Fruit fly (Drosophila melanogaster) Kc167 (cell line): Measurements from ENCODE around the gene CG13008.

Experiments
- Myc ChIP-seq: fragments of >200 bp; optimal IDR thresholded peaks from 2 replicates; lab custom pipeline; 2017; ENCODE audit warnings: missing external identifiers
- Sin3A ChIP-seq: fragments of >200 bp; optimal IDR thresholded peaks from 2 replicates; lab custom pipeline; 2018; ENCODE audit warnings: missing external identifiers
- h ChIP-seq: fragments of >200 bp; optimal IDR thresholded peaks from 3 replicates; lab custom pipeline; 2018; ENCODE audit warnings: missing external identifiers

DNA sequence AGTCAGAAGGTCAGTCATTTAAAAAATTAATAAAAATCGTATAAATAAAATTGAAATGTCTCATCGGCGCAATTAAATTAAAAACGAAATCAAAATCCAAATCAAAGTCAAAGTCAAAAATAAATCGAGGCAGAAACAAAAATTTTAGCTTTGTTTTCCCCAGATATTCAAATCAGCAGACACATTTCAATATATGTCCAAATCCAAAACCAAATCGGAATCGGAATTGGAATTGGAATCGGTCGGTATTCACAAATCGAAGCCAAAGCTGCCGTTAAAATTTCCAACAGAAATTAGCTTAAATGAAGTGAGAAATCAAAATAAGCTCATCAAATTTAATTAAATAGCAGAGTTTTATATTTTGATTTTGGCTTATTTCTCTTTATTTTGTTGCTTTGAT lies 25.1 kb downstream of the CG13008 start:
- TF ChIP-seq h (lab: Kevin White, UChicago) = no peak
- no peak for TF ChIP-seq Sin3A (lab: Kevin White, UChicago)
- no peak for TF ChIP-seq Myc (lab: Kevin White, UChicago)
